Fruit fly (Drosophila melanogaster) whole organism, embryonic: ENCODE measurements around the gene CG6142.
A peak's percentile ranks its signal among the peaks of the same experiment; 100 is the strongest.

Source experiments
- Antp ChIP-seq: fragments of 200-800 bp; sonication (Bioruptor generic); optimal IDR thresholded peaks from 3 replicates; lab custom pipeline; 2016; ENCODE audit warnings: missing biosample characterization, missing genetic modification characterization
- BEAF-32 ChIP-seq: fragments of 200-800 bp; sonication (Bioruptor generic); optimal IDR thresholded peaks from 3 replicates; lab custom pipeline; 2017; ENCODE audit warnings: missing biosample characterization, missing genetic modification characterization, mild to moderate bottlenecking, moderate library complexity, missing genetic modification reagents
- CG10209 ChIP-seq: fragments of 200-800 bp; sonication (Bioruptor generic); optimal IDR thresholded peaks from 3 replicates; lab custom pipeline; 2017; ENCODE audit warnings: missing biosample characterization, mild to moderate bottlenecking, missing genetic modification characterization, missing genetic modification reagents
- CG12071 ChIP-seq: fragments of 200-800 bp; sonication (Bioruptor generic); optimal IDR thresholded peaks from 3 replicates; lab custom pipeline; 2018; ENCODE audit warnings: missing biosample characterization, mild to moderate bottlenecking, missing genetic modification characterization
- CG16815 ChIP-seq: fragments of 200-800 bp; sonication (Bioruptor generic); optimal IDR thresholded peaks from 3 replicates; lab custom pipeline; 2017; ENCODE audit warnings: missing biosample characterization, mild to moderate bottlenecking, missing genetic modification characterization
- CG18619 ChIP-seq: fragments of 200-800 bp; sonication (Bioruptor generic); optimal IDR thresholded peaks from 3 replicates; lab custom pipeline; 2017; ENCODE audit warnings: missing biosample characterization, mild to moderate bottlenecking, missing genetic modification characterization
- CG2199 ChIP-seq: fragments of 200-800 bp; sonication (Bioruptor generic); IDR thresholded peaks from 3 replicates; pipeline ENCODE4 v1.3.6; 2022; ENCODE audit warnings: missing biosample characterization, missing genetic modification characterization
- CG2202 ChIP-seq: fragments of 200-800 bp; sonication (Bioruptor generic); optimal IDR thresholded peaks from 2 replicates; lab custom pipeline; 2018; ENCODE audit warnings: missing biosample characterization, mild to moderate bottlenecking, missing genetic modification characterization
- CG2889 ChIP-seq: fragments of 200-800 bp; sonication (Bioruptor generic); IDR thresholded peaks from 3 replicates; pipeline ENCODE4 v1.3.6; 2022; ENCODE audit warnings: missing biosample characterization, missing genetic modification characterization
- CG31365 ChIP-seq: fragments of 200-800 bp; sonication (Bioruptor generic); optimal IDR thresholded peaks from 2 replicates; lab custom pipeline; 2018; ENCODE audit warnings: missing biosample characterization, mild to moderate bottlenecking, missing genetic modification characterization
- CG32532 ChIP-seq: fragments of 200-800 bp; sonication (Bioruptor generic); IDR thresholded peaks from 2 replicates; pipeline ENCODE4 v1.3.6; 2022; ENCODE audit warnings: missing biosample characterization, missing genetic modification characterization
- CG34422 ChIP-seq: fragments of 200-800 bp; sonication (Bioruptor generic); IDR thresholded peaks from 3 replicates; pipeline ENCODE4 v1.3.6; 2022; ENCODE audit warnings: missing biosample characterization, missing genetic modification characterization
- CG4854 ChIP-seq: fragments of 200-800 bp; sonication (Bioruptor generic); optimal IDR thresholded peaks from 2 replicates; lab custom pipeline; 2016; ENCODE audit warnings: missing biosample characterization, missing genetic modification characterization, inconsistent platforms
- CG5180 ChIP-seq: fragments of 200-800 bp; sonication (Bioruptor generic); optimal IDR thresholded peaks from 3 replicates; lab custom pipeline; 2017; ENCODE audit warnings: missing biosample characterization, missing genetic modification characterization, mild to moderate bottlenecking, moderate library complexity, missing genetic modification reagents
- CG6791 ChIP-seq: fragments of 200-800 bp; sonication (Bioruptor generic); IDR thresholded peaks from 3 replicates; pipeline ENCODE4 v1.3.6; 2022; ENCODE audit warnings: missing biosample characterization, missing genetic modification characterization; ENCODE audit not compliant: partially characterized antibody
- CG8290 ChIP-seq, 3 experiments: fragments of 200-800 bp; sonication (Bioruptor generic); optimal IDR thresholded peaks; 2 replicates each; lab custom pipeline; 2016 to 2019; ENCODE audit warnings: missing biosample characterization in 3 of 3, missing genetic modification characterization in 3 of 3, mild to moderate bottlenecking in 2 of 3, moderate library complexity in 1 of 3
- CG9609 ChIP-seq: fragments of 200-800 bp; sonication (Bioruptor generic); optimal IDR thresholded peaks from 3 replicates; lab custom pipeline; 2016; ENCODE audit warnings: missing biosample characterization, missing genetic modification characterization
- CG9727 ChIP-seq: fragments of 200-800 bp; sonication (Bioruptor generic); optimal IDR thresholded peaks from 3 replicates; lab custom pipeline; 2017; ENCODE audit warnings: missing biosample characterization, mild to moderate bottlenecking, missing genetic modification characterization
- CG9797 ChIP-seq: fragments of 200-800 bp; sonication (Bioruptor generic); optimal IDR thresholded peaks from 3 replicates; lab custom pipeline; 2018; ENCODE audit warnings: missing biosample characterization, mild to moderate bottlenecking, missing genetic modification characterization
- Drgx ChIP-seq: fragments of 200-800 bp; sonication (Bioruptor generic); IDR thresholded peaks from 2 replicates; pipeline ENCODE4 v1.3.6; 2022; ENCODE audit warnings: missing biosample characterization, missing genetic modification characterization
- H2.0 ChIP-seq: fragments of 200-800 bp; sonication (Bioruptor generic); IDR thresholded peaks from 2 replicates; pipeline ENCODE4 v1.3.6; 2022; ENCODE audit warnings: missing biosample characterization, missing genetic modification characterization
- HHEX ChIP-seq: fragments of 200-800 bp; sonication (Bioruptor generic); optimal IDR thresholded peaks from 3 replicates; lab custom pipeline; 2017; ENCODE audit warnings: missing biosample characterization, mild to moderate bottlenecking, missing genetic modification characterization, missing genetic modification reagents
- HLH54F ChIP-seq: fragments of 200-800 bp; sonication (Bioruptor generic); optimal IDR thresholded peaks from 3 replicates; lab custom pipeline; 2016; ENCODE audit warnings: missing biosample characterization, missing genetic modification characterization
- HmgD ChIP-seq: fragments of 200-800 bp; sonication (Bioruptor generic); optimal IDR thresholded peaks from 3 replicates; lab custom pipeline; 2016; ENCODE audit warnings: missing biosample characterization, missing genetic modification characterization
- Myb ChIP-seq: fragments of 200-800 bp; sonication (Bioruptor generic); optimal IDR thresholded peaks from 2 replicates; lab custom pipeline; 2016; ENCODE audit warnings: missing biosample characterization, missing genetic modification characterization
- NC2β ChIP-seq: fragments of 200-800 bp; sonication (Bioruptor generic); optimal IDR thresholded peaks from 2 replicates; lab custom pipeline; 2016; ENCODE audit warnings: missing biosample characterization, missing genetic modification characterization
- Neu2 ChIP-seq: fragments of 200-800 bp; sonication (Bioruptor generic); optimal IDR thresholded peaks from 3 replicates; lab custom pipeline; 2016; ENCODE audit warnings: missing biosample characterization, missing genetic modification characterization, borderline replicate concordance
- Poxn ChIP-seq: fragments of 200-800 bp; sonication (Bioruptor generic); IDR thresholded peaks from 2 replicates; pipeline ENCODE4 v1.3.6; 2022; ENCODE audit warnings: missing biosample characterization, missing genetic modification characterization
- Sox100B ChIP-seq: fragments of 200-800 bp; sonication (Bioruptor generic); optimal IDR thresholded peaks from 3 replicates; lab custom pipeline; 2018; ENCODE audit warnings: missing biosample characterization, mild to moderate bottlenecking, missing genetic modification characterization
- Tbp ChIP-seq: fragments of >200 bp; optimal IDR thresholded peaks from 2 replicates; lab custom pipeline; 2018; ENCODE audit warnings: missing biosample characterization, missing genetic modification characterization
- ab ChIP-seq: fragments of 200-800 bp; sonication (Bioruptor generic); optimal IDR thresholded peaks from 2 replicates; lab custom pipeline; 2016; ENCODE audit warnings: missing biosample characterization, missing genetic modification characterization
- aop ChIP-seq: fragments of 200-800 bp; sonication (Bioruptor generic); IDR thresholded peaks from 2 replicates; pipeline ENCODE4 v1.3.6; 2022; ENCODE audit warnings: missing biosample characterization, missing genetic modification characterization
- btn ChIP-seq: fragments of 200-800 bp; sonication (Bioruptor generic); optimal IDR thresholded peaks from 2 replicates; lab custom pipeline; 2016; ENCODE audit warnings: missing biosample characterization, missing genetic modification characterization
- croc ChIP-seq: fragments of 200-800 bp; sonication (Bioruptor generic); conservative IDR thresholded peaks from 3 replicates; pipeline ENCODE4 v1.3.6; 2022; ENCODE audit warnings: missing biosample characterization, missing genetic modification characterization
- da ChIP-seq: fragments of 200-800 bp; sonication (Bioruptor generic); optimal IDR thresholded peaks from 2 replicates; lab custom pipeline; 2016; ENCODE audit warnings: missing biosample characterization, missing genetic modification characterization
- dimm ChIP-seq: fragments of 200-800 bp; sonication (Bioruptor generic); IDR thresholded peaks from 2 replicates; pipeline ENCODE4 v1.3.6; 2022; ENCODE audit warnings: missing biosample characterization, missing genetic modification characterization
- dysf ChIP-seq: fragments of 200-800 bp; sonication (Bioruptor generic); IDR thresholded peaks from 3 replicates; pipeline ENCODE4 v1.3.6; 2022; ENCODE audit warnings: missing biosample characterization, missing genetic modification characterization
- fd96Cb ChIP-seq: fragments of 200-800 bp; sonication (Bioruptor generic); optimal IDR thresholded peaks from 2 replicates; lab custom pipeline; 2018; ENCODE audit warnings: missing biosample characterization, mild to moderate bottlenecking, missing genetic modification characterization, moderate library complexity
- gem ChIP-seq: fragments of 200-800 bp; sonication (Bioruptor generic); optimal IDR thresholded peaks from 2 replicates; lab custom pipeline; 2019; ENCODE audit warnings: missing biosample characterization, mild to moderate bottlenecking, missing genetic modification characterization, moderate library complexity
- kay ChIP-seq: fragments of 200-800 bp; sonication (Bioruptor generic); optimal IDR thresholded peaks from 2 replicates; lab custom pipeline; 2016; ENCODE audit warnings: missing biosample characterization, missing genetic modification characterization
- klu ChIP-seq: fragments of 200-800 bp; sonication (Bioruptor generic); IDR thresholded peaks from 2 replicates; pipeline ENCODE4 v1.3.6; 2022; ENCODE audit warnings: missing biosample characterization, missing genetic modification characterization
- luna ChIP-seq: fragments of 200-800 bp; sonication (Bioruptor generic); optimal IDR thresholded peaks from 2 replicates; lab custom pipeline; 2016; ENCODE audit warnings: missing biosample characterization, missing genetic modification characterization
- onecut ChIP-seq: fragments of 200-800 bp; sonication (Bioruptor generic); IDR thresholded peaks from 2 replicates; pipeline ENCODE4 v1.3.6; 2022; ENCODE audit warnings: missing biosample characterization, missing genetic modification characterization
- org-1 ChIP-seq: fragments of 200-800 bp; sonication (Bioruptor generic); optimal IDR thresholded peaks from 2 replicates; lab custom pipeline; 2017; ENCODE audit warnings: missing biosample characterization, missing genetic modification characterization
- pnt ChIP-seq: fragments of 200-800 bp; sonication (Bioruptor generic); optimal IDR thresholded peaks from 3 replicates; lab custom pipeline; 2016; ENCODE audit warnings: missing biosample characterization, missing genetic modification characterization
- run ChIP-seq: fragments of 200-800 bp; sonication (Bioruptor generic); optimal IDR thresholded peaks from 3 replicates; lab custom pipeline; 2018; ENCODE audit warnings: missing biosample characterization, mild to moderate bottlenecking, missing genetic modification characterization
- slp2 ChIP-seq: fragments of 200-800 bp; sonication (Bioruptor generic); optimal IDR thresholded peaks from 2 replicates; lab custom pipeline; 2016; ENCODE audit warnings: missing biosample characterization, missing genetic modification characterization
- so ChIP-seq: fragments of 200-800 bp; sonication (Bioruptor generic); IDR thresholded peaks from 3 replicates; pipeline ENCODE4 v1.3.6; 2022; ENCODE audit warnings: missing biosample characterization, missing genetic modification characterization
- twi ChIP-seq: fragments of 200-800 bp; optimal IDR thresholded peaks from 2 replicates; lab custom pipeline; 2019; ENCODE audit warnings: missing biosample characterization, mild to moderate bottlenecking, missing genetic modification characterization, moderate library complexity
- unc-4 ChIP-seq: fragments of 200-800 bp; sonication (Bioruptor generic); IDR thresholded peaks from 2 replicates; pipeline ENCODE4 v1.3.6; 2022; ENCODE audit warnings: missing biosample characterization, missing genetic modification characterization; ENCODE audit not compliant: partially characterized antibody

The CG6142 gene

dm6 chr3R:26106595-26107152 lies 26.3 kb upstream of the CG6142 start, which contains the start of gene Cipc (continued):
- peak; percentile 84 for TF ChIP-seq CG10209
- peak; percentile 43; the same call in 1 of the 2 replicates for TF ChIP-seq onecut
- TF ChIP-seq unc-4 (GFP tag; lab: Robert Waterston, UW), result no peak
- TF ChIP-seq Sox100B (GFP tag; lab: Kevin White, UChicago), result peak; percentile 90
- TF ChIP-seq Poxn, result no peak
- peak; percentile 36 for TF ChIP-seq twi (tag; lab: Kevin White, UChicago)
- peak; percentile 58 for TF ChIP-seq kay (GFP tag; lab: Kevin White, UChicago)
- TF ChIP-seq H2.0 (GFP tag; lab: Robert Waterston, UW), result 0 out of 2 replicates have a peak, but pooled peaks have one; percentile 16
- peak; percentile 27 for TF ChIP-seq CG31365 (tag; lab: Kevin White, UChicago)
- no peak for TF ChIP-seq luna
- TF ChIP-seq Drgx (GFP tag; lab: Robert Waterston, UW), result peak; percentile 75
- TF ChIP-seq fd96Cb, result peak; percentile 52
- peak; percentile 91 for TF ChIP-seq CG32532 (GFP tag; lab: Robert Waterston, UW)
- TF ChIP-seq CG16815, result peak; percentile 35
- peak; percentile 80 for TF ChIP-seq CG9727
- TF ChIP-seq klu, result no peak; the same call in 1 of the 2 replicates
- TF ChIP-seq Tbp (GFP tag; lab: Kevin White, UChicago), result no peak
- peak; percentile 13 for TF ChIP-seq CG2202 (tag; lab: Kevin White, UChicago)
- no peak for TF ChIP-seq CG8290 (GFP tag; optimal IDR thresholded peaks at IDR 0.05; lab: Kevin White, UChicago)
- peak in 1 of 2 experiments; percentile 74 for TF ChIP-seq CG8290 (tag; optimal IDR thresholded peaks at IDR 0.05; lab: Kevin White, UChicago)
- no peak for TF ChIP-seq btn
- no peak for TF ChIP-seq HLH54F (GFP tag; lab: Kevin White, UChicago)
- peak; percentile 38 for TF ChIP-seq CG4854 (GFP tag; lab: Kevin White, UChicago)
- no peak for TF ChIP-seq BEAF-32 (GFP tag; lab: Kevin White, UChicago)
- no peak for TF ChIP-seq CG2889 (GFP tag; lab: Robert Waterston, UW)
- peak; percentile 18 for TF ChIP-seq CG9609 (GFP tag; lab: Kevin White, UChicago)
- TF ChIP-seq CG18619 (GFP tag; lab: Kevin White, UChicago), result peak; percentile 79
- no peak for TF ChIP-seq ab (GFP tag; lab: Kevin White, UChicago)
- peak; percentile 37 for TF ChIP-seq CG5180
- TF ChIP-seq run (tag; lab: Kevin White, UChicago), result peak; percentile 52
- TF ChIP-seq Neu2 (GFP tag; lab: Kevin White, UChicago), result no peak
- no peak for TF ChIP-seq CG2199 (GFP tag; lab: Robert Waterston, UW)
- no peak for TF ChIP-seq Antp
- TF ChIP-seq HmgD (GFP tag; lab: Kevin White, UChicago), result peak; percentile 32
- peak; percentile 89 for TF ChIP-seq gem
- TF ChIP-seq org-1 (GFP tag; lab: Kevin White, UChicago), result no peak
- TF ChIP-seq pnt, result no peak
- TF ChIP-seq dysf (GFP tag; lab: Robert Waterston, UW), result peak; percentile 96
- no peak for TF ChIP-seq Myb (GFP tag; lab: Kevin White, UChicago)
- no peak for TF ChIP-seq CG6791 (GFP tag; lab: Robert Waterston, UW)
- TF ChIP-seq aop, result peak; percentile 23; the same call in 1 of the 2 replicates
- peak; percentile 79 for TF ChIP-seq HHEX (GFP tag; lab: Kevin White, UChicago)
- no peak for TF ChIP-seq da (GFP tag; lab: Kevin White, UChicago)
- TF ChIP-seq croc (GFP tag; lab: Robert Waterston, UW), result peak; percentile 55; the same call in 2 of the 3 replicates
- peak; percentile 60; the same call in 1 of the 3 replicates for TF ChIP-seq so (GFP tag; lab: Robert Waterston, UW)
- TF ChIP-seq NC2β (GFP tag; lab: Kevin White, UChicago), result no peak
- no peak for TF ChIP-seq CG9797
- no peak for TF ChIP-seq dimm (GFP tag; lab: Robert Waterston, UW)
- TF ChIP-seq CG34422 (GFP tag; lab: Robert Waterston, UW), result peak; percentile 39; the same call in 1 of the 3 replicates
- peak; percentile 57 for TF ChIP-seq CG12071
- no peak for TF ChIP-seq slp2 (GFP tag; lab: Kevin White, UChicago)
